Fruit fly (Drosophila melanogaster) whole organism, adult: ENCODE data around the gene CG31689.

Experiments used
- cnc ChIP-seq, 2 experiments: fragments of >200 bp; optimal IDR thresholded peaks; 2 replicates each; lab custom pipeline; 2017
- kay ChIP-seq: fragments of 200-800 bp; sonication (Bioruptor generic); peaks from one replicate; lab custom pipeline; 2016; ENCODE audit warnings: missing biosample characterization, missing genetic modification characterization, borderline replicate concordance

- no peak for TF ChIP-seq kay
- no peak for TF ChIP-seq cnc (optimal IDR thresholded peaks at IDR 0.05; lab: Kevin White, UChicago)
These were observed 12.1 kb downstream of the CG31689 start for dm6 chr2L:2737561-2737960.
